Worm (Caenorhabditis elegans) whole organism, midembryonic: ENCODE data around the gene srh-178.

Experiments
- flt-1 ChIP-seq: fragments of 200-800 bp; sonication (Bioruptor generic); IDR thresholded peaks from 2 replicates; pipeline ENCODE4 v1.3.6; 2022; ENCODE audit warnings: missing genetic modification characterization, missing compliant biosample characterization
- ref-1 ChIP-seq: fragments of 200-800 bp; sonication (Bioruptor generic); conservative IDR thresholded peaks from 2 replicates; pipeline ENCODE4 v1.3.6; 2022; ENCODE audit warnings: missing genetic modification reagents, missing genetic modification characterization, missing compliant biosample characterization

DNA sequence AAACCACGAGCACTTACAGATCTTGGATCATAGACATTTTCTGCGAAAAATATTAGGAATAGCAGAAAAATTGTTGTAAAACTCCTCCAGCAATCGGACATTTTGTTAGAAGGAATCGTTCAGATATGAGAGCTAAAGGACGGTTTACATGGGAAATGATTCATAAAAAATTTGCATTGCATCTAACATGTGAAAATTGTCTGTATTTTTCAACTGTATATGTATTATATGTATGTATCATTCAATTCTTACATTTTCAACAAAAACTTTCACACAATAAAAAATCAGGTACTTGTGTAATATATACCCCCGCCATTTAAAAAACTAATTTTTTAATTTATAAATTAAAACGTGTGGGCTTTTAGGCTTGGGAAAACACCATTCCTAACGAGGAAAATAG lies 12.0 kb downstream of the srh-178 start, which contains the start of gene ZK228.13:
- TF ChIP-seq ref-1 (no peak), flt-1 (GFP tag; lab: Robert Waterston, UW) (no peak)
